Fruit fly (Drosophila melanogaster) whole organism, prepupa: ENCODE data around the gene CG32161.
A peak's percentile ranks its signal among the peaks of the same experiment; 100 is the strongest.

ENCODE experiments used
- CG10669 ChIP-seq: fragments of 200-800 bp; sonication (Bioruptor generic); optimal IDR thresholded peaks from 3 replicates; lab custom pipeline; 2018; ENCODE audit warnings: missing biosample characterization, mild to moderate bottlenecking, missing genetic modification characterization, moderate library complexity
- CG11294 ChIP-seq: fragments of 200-800 bp; sonication (Bioruptor generic); IDR thresholded peaks from 2 replicates; pipeline ENCODE4 v1.3.6; 2022; ENCODE audit warnings: missing biosample characterization, missing genetic modification characterization
- CG11762 ChIP-seq: fragments of 200-800 bp; sonication (Bioruptor generic); optimal IDR thresholded peaks from 3 replicates; lab custom pipeline; 2016; ENCODE audit warnings: missing biosample characterization, missing genetic modification characterization; ENCODE audit not compliant: insufficient read depth
- CG15336 ChIP-seq: fragments of 200-800 bp; sonication (Bioruptor generic); IDR thresholded peaks from 2 replicates; pipeline ENCODE4 v1.3.6; 2022; ENCODE audit warnings: missing biosample characterization, missing genetic modification characterization
- CG32006 ChIP-seq: fragments of 200-800 bp; sonication (Bioruptor generic); optimal IDR thresholded peaks from 3 replicates; lab custom pipeline; 2017; ENCODE audit warnings: missing biosample characterization, mild to moderate bottlenecking, missing genetic modification characterization
- CG4318 ChIP-seq: fragments of 200-800 bp; sonication (Bioruptor generic); optimal IDR thresholded peaks from 3 replicates; lab custom pipeline; 2017; ENCODE audit warnings: missing biosample characterization, mild to moderate bottlenecking, missing genetic modification characterization
- CG6163 ChIP-seq: fragments of 200-800 bp; sonication (Bioruptor generic); IDR thresholded peaks from 3 replicates; pipeline ENCODE4 v1.3.6; 2022; ENCODE audit warnings: missing biosample characterization, missing genetic modification characterization
- CG6276 ChIP-seq: fragments of 200-800 bp; sonication (Bioruptor generic); optimal IDR thresholded peaks from 2 replicates; lab custom pipeline; 2017; ENCODE audit warnings: missing biosample characterization, mild to moderate bottlenecking, missing genetic modification characterization
- CG6854 ChIP-seq: fragments of 200-800 bp; sonication (Bioruptor generic); optimal IDR thresholded peaks from 2 replicates; lab custom pipeline; 2017; ENCODE audit warnings: missing biosample characterization, mild to moderate bottlenecking, missing genetic modification characterization
- CG7368 ChIP-seq: fragments of 200-800 bp; sonication (Bioruptor generic); optimal IDR thresholded peaks from 3 replicates; lab custom pipeline; 2016; ENCODE audit warnings: missing biosample characterization, missing genetic modification characterization
- CG8119 ChIP-seq: fragments of 200-800 bp; sonication (Bioruptor generic); IDR thresholded peaks from 3 replicates; pipeline ENCODE4 v1.3.6; 2022; ENCODE audit warnings: missing biosample characterization, missing genetic modification characterization
- Eip75B ChIP-seq: fragments of 200-800 bp; sonication (Bioruptor generic); optimal IDR thresholded peaks from 3 replicates; lab custom pipeline; 2016; ENCODE audit warnings: missing biosample characterization, missing genetic modification characterization
- Eip78C ChIP-seq: fragments of 200-800 bp; sonication (Bioruptor generic); peaks from one replicate; lab custom pipeline; 2016; ENCODE audit warnings: missing biosample characterization, missing genetic modification characterization
- Ets21C ChIP-seq: fragments of 200-800 bp; sonication (Bioruptor generic); optimal IDR thresholded peaks from 3 replicates; lab custom pipeline; 2016; ENCODE audit warnings: missing biosample characterization, missing genetic modification characterization
- Hr39 ChIP-seq: fragments of 200-800 bp; sonication (Bioruptor generic); optimal IDR thresholded peaks from 2 replicates; lab custom pipeline; 2016; ENCODE audit warnings: missing biosample characterization, missing genetic modification characterization
- Hr4 ChIP-seq: fragments of 200-800 bp; sonication (Bioruptor generic); optimal IDR thresholded peaks from 3 replicates; lab custom pipeline; 2016; ENCODE audit warnings: missing biosample characterization, missing genetic modification characterization
- Met ChIP-seq: fragments of 200-800 bp; sonication (Bioruptor generic); optimal IDR thresholded peaks from 3 replicates; lab custom pipeline; 2016; ENCODE audit warnings: missing biosample characterization, missing genetic modification characterization
- OdsH ChIP-seq: fragments of 200-800 bp; sonication (Bioruptor generic); optimal IDR thresholded peaks from 3 replicates; lab custom pipeline; 2016; ENCODE audit warnings: missing biosample characterization, missing genetic modification characterization
- Smox ChIP-seq: fragments of 200-800 bp; sonication (Bioruptor generic); optimal IDR thresholded peaks from 3 replicates; lab custom pipeline; 2016; ENCODE audit warnings: missing biosample characterization, missing genetic modification characterization
- Sox15 ChIP-seq: fragments of 200-800 bp; sonication (Bioruptor generic); optimal IDR thresholded peaks from 3 replicates; lab custom pipeline; 2016; ENCODE audit warnings: missing biosample characterization, missing genetic modification characterization
- dsx ChIP-seq: fragments of 200-800 bp; optimal IDR thresholded peaks from 3 replicates; lab custom pipeline; 2019; ENCODE audit warnings: missing biosample characterization, mild to moderate bottlenecking, missing genetic modification characterization, moderate library complexity; ENCODE audit not compliant: poor library complexity, severe bottlenecking
- eg ChIP-seq: fragments of 200-800 bp; sonication (Bioruptor generic); IDR thresholded peaks from 3 replicates; pipeline ENCODE4 v1.3.6; 2022; ENCODE audit warnings: missing biosample characterization, missing genetic modification characterization
- esn ChIP-seq: fragments of 200-800 bp; sonication (Bioruptor generic); optimal IDR thresholded peaks from 2 replicates; lab custom pipeline; 2016; ENCODE audit warnings: missing biosample characterization, mild to moderate bottlenecking, missing genetic modification characterization, moderate library complexity
- fkh ChIP-seq: fragments of 200-800 bp; sonication (Bioruptor generic); optimal IDR thresholded peaks from 3 replicates; lab custom pipeline; 2017; ENCODE audit warnings: missing biosample characterization, mild to moderate bottlenecking, missing genetic modification characterization, moderate library complexity
- lz ChIP-seq: fragments of 200-800 bp; sonication (Bioruptor generic); optimal IDR thresholded peaks from 3 replicates; lab custom pipeline; 2016; ENCODE audit warnings: missing biosample characterization, missing genetic modification characterization
- pdm3 ChIP-seq: fragments of 200-800 bp; sonication (Bioruptor generic); optimal IDR thresholded peaks from 3 replicates; lab custom pipeline; 2016; ENCODE audit warnings: missing biosample characterization, missing genetic modification characterization
- salr ChIP-seq, 2 experiments: fragments of 200-800 bp; sonication (Bioruptor generic); optimal IDR thresholded peaks; 3 replicates each; lab custom pipeline; 2016 to 2018; ENCODE audit warnings: missing biosample characterization in 2 of 2, missing genetic modification characterization in 2 of 2, mild to moderate bottlenecking in 1 of 2
- ss ChIP-seq, 2 experiments: fragments of 200-800 bp; sonication (Bioruptor generic); optimal IDR thresholded peaks; 2 replicates in 1 of 2; 3 replicates in 1 of 2; lab custom pipeline; 2017 to 2018; ENCODE audit warnings: mild to moderate bottlenecking in 2 of 2, missing biosample characterization in 2 of 2, missing genetic modification characterization in 2 of 2, moderate library complexity in 1 of 2
- svp ChIP-seq: fragments of 200-800 bp; sonication (Bioruptor generic); peaks from one replicate; lab custom pipeline; 2016; ENCODE audit warnings: missing biosample characterization, missing genetic modification characterization
- vri ChIP-seq: fragments of 200-800 bp; sonication (Bioruptor generic); optimal IDR thresholded peaks from 3 replicates; lab custom pipeline; 2016; ENCODE audit warnings: missing biosample characterization, mild to moderate bottlenecking, missing genetic modification characterization

CG32161 gene

DNA sequence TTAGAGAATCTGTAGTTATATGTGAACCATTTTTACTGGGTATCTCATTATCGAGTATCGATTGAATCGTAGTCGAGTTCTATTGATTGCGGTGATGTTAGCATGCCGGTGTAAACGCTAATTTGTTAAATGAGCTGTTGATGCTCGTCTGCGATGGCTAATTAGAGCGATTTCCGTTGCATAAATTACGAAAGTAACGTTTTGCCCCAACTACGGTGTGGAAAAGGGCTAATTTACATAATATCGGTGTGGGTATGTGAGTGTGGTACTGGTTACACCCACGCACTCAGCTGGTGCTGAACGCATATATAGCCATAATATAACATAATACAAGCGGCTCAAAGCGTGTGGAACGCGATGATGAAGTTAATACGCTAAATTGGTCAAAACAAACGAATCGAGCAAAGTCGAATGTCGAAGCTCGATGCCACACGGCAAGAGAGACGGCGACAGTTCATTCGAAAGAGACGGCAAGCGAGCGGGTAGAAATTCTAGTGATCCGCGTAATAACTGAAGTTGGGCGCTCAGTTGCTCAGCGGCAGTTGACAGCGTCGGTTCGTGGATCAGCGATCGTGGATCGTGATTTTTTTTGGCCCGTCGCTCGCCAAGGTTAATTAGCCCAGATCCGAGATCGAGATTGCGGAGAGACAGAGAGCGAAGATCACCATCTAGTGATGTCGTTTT lies 30.9 kb downstream of the CG32161 start, which contains the start of gene CG32170:
TSS of gene CG32170 (plus strand) at position 525 of the 684 bp plus-strand sequence.
- peak; percentile 33; the same call in 2 of the 3 replicates for TF ChIP-seq eg
- TF ChIP-seq fkh (GFP tag; lab: Kevin White, UChicago): peak; percentile 10
- TF ChIP-seq CG11294: no peak
- TF ChIP-seq svp (GFP tag; lab: Kevin White, UChicago): peak; percentile 57
- TF ChIP-seq vri (GFP tag; lab: Kevin White, UChicago): peak; percentile 2
- 0 out of 3 replicates have a peak, but pooled peaks have one; percentile 34 for TF ChIP-seq CG6163 (GFP tag; lab: Robert Waterston, UW)
- TF ChIP-seq Eip78C (GFP tag; lab: Kevin White, UChicago): peak; percentile 48
- no peak for TF ChIP-seq CG11762 (GFP tag; lab: Kevin White, UChicago)
- TF ChIP-seq, all 60 proteins: peak for 6

DNA sequence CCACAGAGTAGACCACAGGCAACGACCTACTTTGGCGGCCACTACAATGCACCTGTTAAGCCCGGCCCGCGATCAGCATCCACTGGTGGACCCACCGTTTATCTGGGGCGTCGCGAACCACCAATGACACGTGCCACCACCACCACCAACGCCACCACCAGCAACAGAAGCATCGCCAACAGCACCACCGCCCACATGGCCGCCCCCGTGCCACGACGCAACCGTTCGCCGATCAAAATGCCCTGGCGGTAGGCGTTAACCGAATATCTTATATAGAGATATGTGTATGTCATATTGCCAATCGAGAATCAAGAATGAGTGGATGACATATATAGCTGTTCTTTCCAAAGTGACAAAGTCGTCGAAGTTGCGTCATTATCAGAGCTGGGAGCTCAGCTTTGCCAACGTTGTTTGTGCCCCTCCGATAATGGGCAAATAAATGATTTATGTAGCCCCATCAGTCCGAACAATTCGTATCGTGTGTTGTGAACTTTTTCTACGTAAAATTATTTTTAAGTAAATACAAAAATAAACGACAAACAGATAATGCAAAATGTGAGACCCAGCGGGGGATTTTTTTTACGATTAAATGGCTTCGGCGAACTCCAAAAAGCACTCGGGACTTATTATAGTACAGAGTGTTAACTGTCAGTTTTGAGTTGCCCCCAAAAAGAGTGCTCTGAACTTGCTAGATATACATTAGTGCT lies 33.0 kb downstream of the CG32161 start:
- no peak for TF ChIP-seq CG6854 (GFP tag; lab: Kevin White, UChicago)
- TF ChIP-seq svp (GFP tag; lab: Kevin White, UChicago): peak; percentile 92
- TF ChIP-seq salr (GFP tag; optimal IDR thresholded peaks at IDR 0.05; lab: Kevin White, UChicago): no peak
- peak; percentile 15 for TF ChIP-seq dsx (GFP tag; lab: Kevin White, UChicago)
- TF ChIP-seq vri (GFP tag; lab: Kevin White, UChicago): peak; percentile 91

DNA sequence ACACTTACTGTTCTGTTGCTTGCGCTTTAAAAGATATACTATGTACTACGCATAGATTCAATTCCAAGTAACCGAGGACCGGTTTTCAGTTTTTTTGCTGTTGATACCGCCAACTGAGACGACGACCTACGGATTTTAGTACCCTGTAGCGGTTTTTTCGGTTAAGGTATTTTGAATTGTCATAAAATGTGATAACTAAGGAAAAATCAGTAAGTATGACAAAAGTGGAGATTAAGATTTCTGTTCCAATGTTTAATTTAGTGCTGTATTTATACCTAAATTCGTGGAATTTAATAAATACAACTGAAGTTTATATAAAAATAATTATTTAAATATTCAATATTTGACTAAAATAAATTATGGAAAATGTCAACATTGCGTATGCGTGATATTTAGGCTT lies 35.1 kb downstream of the CG32161 start:
- TF ChIP-seq CG4318 (GFP tag; lab: Kevin White, UChicago) (no peak), eg (0 out of 3 replicates have a peak, but pooled peaks have one; percentile 29), CG6276 (peak; percentile 7), CG32006 (peak; percentile 44), CG8119 (GFP tag; lab: Robert Waterston, UW) (no peak), Ets21C (GFP tag; lab: Kevin White, UChicago) (no peak), Eip78C (GFP tag; lab: Kevin White, UChicago) (peak; percentile 5), CG10669 (no peak), CG6854 (GFP tag; lab: Kevin White, UChicago) (no peak)

DNA sequence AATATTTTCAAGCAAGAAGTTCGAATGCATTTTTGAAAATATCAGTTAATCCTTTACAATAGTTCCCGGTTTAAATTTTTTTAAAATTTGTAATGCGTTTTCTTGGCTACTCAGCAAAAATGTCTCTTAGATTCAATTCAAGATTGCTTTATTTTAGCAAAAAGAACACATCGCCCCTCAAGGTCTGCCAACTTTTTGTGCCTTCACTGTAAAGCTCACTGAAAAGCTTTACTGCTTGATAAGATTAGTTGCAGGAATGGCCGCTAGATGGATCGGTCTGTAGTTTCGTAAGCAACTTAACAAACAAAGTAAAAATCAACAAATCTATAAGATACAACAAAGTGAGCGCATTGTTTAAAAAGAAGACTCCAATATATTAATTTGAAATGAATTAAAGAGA lies 38.0 kb downstream of the CG32161 start:
- no peak for TF ChIP-seq ss (GFP tag; optimal IDR thresholded peaks at IDR 0.05; lab: Kevin White, UChicago)
- peak; percentile 54 for TF ChIP-seq dsx (GFP tag; lab: Kevin White, UChicago)
- TF ChIP-seq pdm3: peak; percentile 32
- no peak for TF ChIP-seq Smox (GFP tag; lab: Kevin White, UChicago)
- no peak for TF ChIP-seq lz (GFP tag; lab: Kevin White, UChicago)
- TF ChIP-seq CG15336 (GFP tag; lab: Robert Waterston, UW): no peak
- TF ChIP-seq Sox15 (GFP tag; lab: Kevin White, UChicago): no peak
- TF ChIP-seq Hr39 (GFP tag; lab: Kevin White, UChicago): no peak
- TF ChIP-seq svp (GFP tag; lab: Kevin White, UChicago): no peak
- peak; percentile 10 for TF ChIP-seq Met
- TF ChIP-seq OdsH (GFP tag; lab: Kevin White, UChicago): no peak
- TF ChIP-seq Eip78C (GFP tag; lab: Kevin White, UChicago): peak; percentile 27
- TF ChIP-seq esn (GFP tag; lab: Kevin White, UChicago): peak; percentile 17
- no peak for TF ChIP-seq CG7368 (GFP tag; lab: Kevin White, UChicago)
- peak; percentile 5 for TF ChIP-seq vri (GFP tag; lab: Kevin White, UChicago)

DNA sequence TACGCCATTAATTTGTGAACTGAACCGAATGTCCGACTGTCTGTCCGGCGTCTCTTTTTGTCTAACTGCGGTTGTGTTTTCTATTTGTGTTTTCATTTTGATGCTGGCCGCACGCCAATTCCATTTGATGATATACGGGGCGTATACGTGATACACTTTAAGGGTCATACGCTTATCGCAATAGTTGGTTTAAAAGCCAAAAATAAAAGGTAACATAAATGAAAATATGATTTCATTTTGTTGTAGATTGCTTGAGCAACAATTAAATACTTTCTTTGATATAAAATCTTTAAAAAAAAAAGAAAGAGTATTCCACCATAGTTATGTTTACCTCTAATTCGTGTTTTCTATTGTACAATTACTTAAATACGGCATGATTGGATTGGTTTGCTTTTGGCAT lies 39.0 kb downstream of the CG32161 start:
- TF ChIP-seq salr (GFP tag; optimal IDR thresholded peaks at IDR 0.05; lab: Kevin White, UChicago) (peak in 1 of 2 experiments; percentile 12), Eip78C (GFP tag; lab: Kevin White, UChicago) (no peak), Hr4 (peak; percentile 19), Hr39 (GFP tag; lab: Kevin White, UChicago) (no peak), Eip75B (GFP tag; lab: Kevin White, UChicago) (no peak), eg (peak; percentile 62), CG6163 (GFP tag; lab: Robert Waterston, UW) (0 out of 3 replicates have a peak, but pooled peaks have one; percentile 28), CG32006 (peak; percentile 18), CG11294 (0 out of 2 replicates have a peak, but pooled peaks have one; percentile 29), CG15336 (GFP tag; lab: Robert Waterston, UW) (peak; percentile 71), CG6276 (peak; percentile 12), CG8119 (GFP tag; lab: Robert Waterston, UW) (peak; percentile 53; the same call in 2 of the 3 replicates)
